ENCODE assay signal across 1 fruit fly cellular context in the genomic region with DNA sequence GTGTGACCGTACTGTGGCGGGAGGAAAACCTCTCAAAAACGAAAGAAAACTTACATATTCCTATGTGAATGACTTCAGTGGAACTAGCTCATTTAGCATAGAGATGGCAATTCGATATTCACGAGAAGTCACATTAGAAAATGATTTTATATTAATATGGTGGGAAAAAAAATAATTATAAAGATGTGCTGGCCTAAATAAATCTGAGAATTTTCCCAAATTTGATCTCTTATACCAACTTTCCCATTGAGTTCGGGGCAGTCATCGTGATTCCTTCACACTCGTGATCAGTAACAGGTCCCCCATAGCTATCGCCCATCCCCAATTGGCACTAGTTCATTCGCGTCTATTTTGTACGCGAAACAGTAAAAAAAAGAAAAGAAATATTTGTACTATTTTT.
TF ChIP-seq lines count a peak whose summit lies in the region.

A gene (minus strand): TSS at position 37 of the 400 bp plus-strand sequence.
A gene (plus strand): TSS at position 325 of the 400 bp plus-strand sequence.

TF ChIP-seq in whole organism, embryonic, 481 proteins besides CTCF, POLR2A, EP300 and RAD21 (continued from another document and continues in another):
- TF ChIP-seq CG16815 (GFP tag; optimal IDR thresholded peaks at IDR 0.05; lab: Kevin White, UChicago) (peak; percentile 91), CG9932 (GFP tag; IDR thresholded peaks at IDR 0.05; lab: Robert Waterston, UW) (peak; percentile 96), Hand (GFP tag; optimal IDR thresholded peaks at IDR 0.05; lab: Kevin White, UChicago) (no peak), Ptx1 (GFP tag; IDR thresholded peaks at IDR 0.05; lab: Robert Waterston, UW) (peak; percentile 93), gcm (GFP tag; optimal IDR thresholded peaks at IDR 0.05; lab: Kevin White, UChicago) (no peak), CG13296 (GFP tag; optimal IDR thresholded peaks at IDR 0.05; lab: Kevin White, UChicago) (peak; percentile 67), CG13424 (tag; optimal IDR thresholded peaks at IDR 0.05; lab: Kevin White, UChicago) (peak; percentile 87), Mes4 (GFP tag; optimal IDR thresholded peaks at IDR 0.05; lab: Kevin White, UChicago) (peak; percentile 49), Atf3 (GFP tag; optimal IDR thresholded peaks at IDR 0.05; lab: Kevin White, UChicago) (peak; percentile 88), CG42726 (GFP tag; IDR thresholded peaks at IDR 0.05; lab: Robert Waterston, UW; ENCODE audit: partially characterized antibody) (peak; percentile 55; the same call in 1 of the 2 replicates), Atf-2 (GFP tag; optimal IDR thresholded peaks at IDR 0.05; lab: Kevin White, UChicago) (peak; percentile 85), sd (tag; optimal IDR thresholded peaks at IDR 0.05; lab: Kevin White, UChicago) (peak; percentile 80), CG11456 (GFP tag; IDR thresholded peaks at IDR 0.05; lab: Robert Waterston, UW) (peak; percentile 92), seq (GFP tag; IDR thresholded peaks at IDR 0.05; lab: Robert Waterston, UW) (peak; percentile 49), Optix (GFP tag; IDR thresholded peaks at IDR 0.05; lab: Robert Waterston, UW) (peak; percentile 87), CG3726 (GFP tag; IDR thresholded peaks at IDR 0.05; lab: Robert Waterston, UW) (peak; percentile 69; the same call in 2 of the 3 replicates), Aef1 (GFP tag; IDR thresholded peaks at IDR 0.05; lab: Robert Waterston, UW) (peak; percentile 98), CG7928 (GFP tag; optimal IDR thresholded peaks at IDR 0.05; lab: Kevin White, UChicago) (peak; percentile 63), CG7786 (GFP tag; optimal IDR thresholded peaks at IDR 0.05; lab: Kevin White, UChicago) (peak; percentile 85), lov (optimal IDR thresholded peaks at IDR 0.05; lab: Kevin White, UChicago) (no peak), lov (GFP tag; IDR thresholded peaks at IDR 0.05; lab: Robert Waterston, UW) (no peak), Max (GFP tag; optimal IDR thresholded peaks at IDR 0.05; lab: Kevin White, UChicago) (peak; percentile 88), NfI (GFP tag; optimal IDR thresholded peaks at IDR 0.05; lab: Kevin White, UChicago) (peak; percentile 85), CG11723 (GFP tag; optimal IDR thresholded peaks at IDR 0.05; lab: Kevin White, UChicago) (peak; percentile 68), MESR4 (GFP tag; optimal IDR thresholded peaks at IDR 0.05; lab: Kevin White, UChicago) (no peak), caup (GFP tag; optimal IDR thresholded peaks at IDR 0.05; lab: Kevin White, UChicago; ENCODE audit: severe bottlenecking) (peak; percentile 74), pnt (GFP tag; optimal IDR thresholded peaks at IDR 0.05; lab: Kevin White, UChicago) (peak; percentile 91), Chrac-16 (GFP tag; optimal IDR thresholded peaks at IDR 0.05; lab: Kevin White, UChicago) (peak; percentile 94), Awh (GFP tag; IDR thresholded peaks at IDR 0.05; lab: Robert Waterston, UW) (peak; percentile 75), NC2β (GFP tag; optimal IDR thresholded peaks at IDR 0.05; lab: Kevin White, UChicago) (peak; percentile 77), ftz-f1 (GFP tag; optimal IDR thresholded peaks at IDR 0.05; lab: Kevin White, UChicago) (peak; percentile 47), CG6254 (GFP tag; optimal IDR thresholded peaks at IDR 0.05; lab: Kevin White, UChicago) (peak; percentile 60), Xrp1 (GFP tag; IDR thresholded peaks at IDR 0.05; lab: Robert Waterston, UW) (peak; percentile 82), CG16779 (GFP tag; IDR thresholded peaks at IDR 0.05; lab: Robert Waterston, UW) (no peak), danr (GFP tag; IDR thresholded peaks at IDR 0.05; lab: Robert Waterston, UW) (peak; percentile 82; the same call in 1 of the 2 replicates), CG8944 (GFP tag; optimal IDR thresholded peaks at IDR 0.05; lab: Kevin White, UChicago) (peak; percentile 86), fd3F (GFP tag; optimal IDR thresholded peaks at IDR 0.05; lab: Kevin White, UChicago) (peak; percentile 80), CHES-1-like (GFP tag; optimal IDR thresholded peaks at IDR 0.05; lab: Kevin White, UChicago) (peak; percentile 80), pzg (GFP tag; optimal IDR thresholded peaks at IDR 0.05; lab: Kevin White, UChicago) (peak; percentile 72), CG10321 (GFP tag; IDR thresholded peaks at IDR 0.05; lab: Robert Waterston, UW) (no peak), HmgD (GFP tag; optimal IDR thresholded peaks at IDR 0.05; lab: Kevin White, UChicago) (peak; percentile 58), Opbp (GFP tag; IDR thresholded peaks at IDR 0.05; lab: Robert Waterston, UW; ENCODE audit: partially characterized antibody) (peak; percentile 84), CG8089 (GFP tag; optimal IDR thresholded peaks at IDR 0.05; lab: Kevin White, UChicago) (peak; percentile 83), gro (GFP tag; optimal IDR thresholded peaks at IDR 0.05; lab: Kevin White, UChicago) (peak; percentile 59), E2f1 (GFP tag; IDR thresholded peaks at IDR 0.05; lab: Robert Waterston, UW) (peak; percentile 86), CG18262 (tag; optimal IDR thresholded peaks at IDR 0.05; lab: Kevin White, UChicago) (peak; percentile 81), sqz (GFP tag; optimal IDR thresholded peaks at IDR 0.05; lab: Kevin White, UChicago) (no peak), Neu2 (GFP tag; optimal IDR thresholded peaks at IDR 0.05; lab: Kevin White, UChicago; ENCODE audit: borderline replicate concordance) (peak; percentile 57), CG12219 (GFP tag; optimal IDR thresholded peaks at IDR 0.05; lab: Kevin White, UChicago) (no peak), bsh (GFP tag; optimal IDR thresholded peaks at IDR 0.05; lab: Kevin White, UChicago) (peak in 1 of 2 experiments; percentile 81), CG10274 (GFP tag; optimal IDR thresholded peaks at IDR 0.05; lab: Kevin White, UChicago) (peak; percentile 43), CG10267 (tag; optimal IDR thresholded peaks at IDR 0.05; lab: Kevin White, UChicago) (peak; percentile 76), pan (optimal IDR thresholded peaks at IDR 0.05; lab: Kevin White, UChicago) (no peak), pan (GFP tag; optimal IDR thresholded peaks at IDR 0.05 in 1 of 2, IDR thresholded peaks at IDR 0.05 in 1 of 2) (peak in 1 of 2 experiments; percentile 85), zen (tag; optimal IDR thresholded peaks at IDR 0.05; lab: Kevin White, UChicago) (peak; percentile 86), CG18619 (GFP tag; optimal IDR thresholded peaks at IDR 0.05; lab: Kevin White, UChicago) (peak; percentile 78), tgo (GFP tag; IDR thresholded peaks at IDR 0.05; lab: Robert Waterston, UW) (peak; percentile 84), ci (GFP tag; IDR thresholded peaks at IDR 0.05; lab: Robert Waterston, UW) (peak; percentile 68; the same call in 2 of the 3 replicates), ap (GFP tag; IDR thresholded peaks at IDR 0.05; lab: Robert Waterston, UW) (peak; percentile 72), Jarid2 (GFP tag; optimal IDR thresholded peaks at IDR 0.05; lab: Kevin White, UChicago) (no peak), CG3281 (GFP tag; optimal IDR thresholded peaks at IDR 0.05; lab: Kevin White, UChicago) (peak; percentile 77), crol (GFP tag; IDR thresholded peaks at IDR 0.05; lab: Robert Waterston, UW) (no peak; the same call in 1 of the 2 replicates), Hr39 (optimal IDR thresholded peaks at IDR 0.05; lab: Kevin White, UChicago) (no peak), CG11560 (tag; IDR thresholded peaks at IDR 0.05; lab: Robert Waterston, UW) (peak; percentile 82), twi (tag; optimal IDR thresholded peaks at IDR 0.05; lab: Kevin White, UChicago) (peak; percentile 83), zfh1 (GFP tag; IDR thresholded peaks at IDR 0.05; lab: Robert Waterston, UW) (peak; percentile 87), CG2678 (tag; optimal IDR thresholded peaks at IDR 0.05; lab: Kevin White, UChicago) (peak; percentile 87), Sox102F (GFP tag; optimal IDR thresholded peaks at IDR 0.05; lab: Kevin White, UChicago) (peak; percentile 81), CG1529 (GFP tag; optimal IDR thresholded peaks at IDR 0.05; lab: Kevin White, UChicago) (peak; percentile 54), CG3407 (GFP tag; optimal IDR thresholded peaks at IDR 0.05; lab: Kevin White, UChicago) (peak; percentile 66), CG31224 (GFP tag; IDR thresholded peaks at IDR 0.05; lab: Robert Waterston, UW) (peak; percentile 80), GATAe (GFP tag; conservative IDR thresholded peaks at IDR 0.05; lab: Robert Waterston, UW) (peak; percentile 67), CG12769 (tag; optimal IDR thresholded peaks at IDR 0.05; lab: Kevin White, UChicago) (peak; percentile 68), PHDP (tag; optimal IDR thresholded peaks at IDR 0.05; lab: Kevin White, UChicago) (peak; percentile 81), pfk (GFP tag; optimal IDR thresholded peaks at IDR 0.05; lab: Kevin White, UChicago) (no peak), CG43689 (GFP tag; IDR thresholded peaks at IDR 0.05; lab: Robert Waterston, UW) (peak; percentile 51; the same call in 1 of the 2 replicates), vnd (GFP tag; IDR thresholded peaks at IDR 0.05; lab: Robert Waterston, UW; ENCODE audit: partially characterized antibody) (peak; percentile 93), slou (GFP tag; optimal IDR thresholded peaks at IDR 0.05; lab: Kevin White, UChicago) (peak; percentile 86), Spps (tag; optimal IDR thresholded peaks at IDR 0.05; lab: Kevin White, UChicago) (peak; percentile 61), ssp (GFP tag; IDR thresholded peaks at IDR 0.05; lab: Robert Waterston, UW) (peak; percentile 86), CG10147 (GFP tag; optimal IDR thresholded peaks at IDR 0.05; lab: Kevin White, UChicago) (peak; percentile 84), mirr (GFP tag; optimal IDR thresholded peaks at IDR 0.05; lab: Kevin White, UChicago) (no peak), NFAT (GFP tag; IDR thresholded peaks at IDR 0.05; lab: Robert Waterston, UW) (peak; percentile 86), YL-1 (GFP tag; optimal IDR thresholded peaks at IDR 0.05; lab: Kevin White, UChicago) (peak; percentile 80), HHEX (GFP tag; optimal IDR thresholded peaks at IDR 0.05; lab: Kevin White, UChicago) (peak; percentile 18), fd96Cb (tag; optimal IDR thresholded peaks at IDR 0.05; lab: Kevin White, UChicago) (peak; percentile 86), CG2120 (GFP tag; optimal IDR thresholded peaks at IDR 0.05; lab: Kevin White, UChicago) (peak; percentile 95), CG10462 (GFP tag; optimal IDR thresholded peaks at IDR 0.05; lab: Kevin White, UChicago) (peak; percentile 82), Hr3 (GFP tag; optimal IDR thresholded peaks at IDR 0.05; lab: Kevin White, UChicago) (peak; percentile 92), Fer1 (GFP tag; optimal IDR thresholded peaks at IDR 0.05; lab: Kevin White, UChicago) (peak; percentile 72), onecut (GFP tag; IDR thresholded peaks at IDR 0.05; lab: Robert Waterston, UW) (peak; percentile 59), CG15479 (GFP tag; optimal IDR thresholded peaks at IDR 0.05; lab: Kevin White, UChicago) (no peak), luna (GFP tag; optimal IDR thresholded peaks at IDR 0.05; lab: Kevin White, UChicago) (peak; percentile 55), sug (tag; optimal IDR thresholded peaks at IDR 0.05; lab: Kevin White, UChicago) (peak; percentile 89), Mad (GFP tag; optimal IDR thresholded peaks at IDR 0.05; lab: Kevin White, UChicago) (peak; percentile 87), so (GFP tag; IDR thresholded peaks at IDR 0.05; lab: Robert Waterston, UW) (peak; percentile 76; the same call in 1 of the 3 replicates), Rx (GFP tag; IDR thresholded peaks at IDR 0.05; lab: Robert Waterston, UW) (peak; percentile 70), btn (GFP tag; optimal IDR thresholded peaks at IDR 0.05; lab: Kevin White, UChicago) (no peak), Myb (GFP tag; optimal IDR thresholded peaks at IDR 0.05; lab: Kevin White, UChicago) (peak; percentile 60), pros (GFP tag; optimal IDR thresholded peaks at IDR 0.05; lab: Kevin White, UChicago) (no peak), Deaf1 (tag; optimal IDR thresholded peaks at IDR 0.05; lab: Kevin White, UChicago) (no peak), Taf1 (GFP tag; IDR thresholded peaks at IDR 0.05; lab: Robert Waterston, UW) (peak; percentile 83; the same call in 1 of the 2 replicates), CG10654 (GFP tag; optimal IDR thresholded peaks at IDR 0.05; lab: Kevin White, UChicago) (peak; percentile 88), CG9876 (GFP tag; optimal IDR thresholded peaks at IDR 0.05; lab: Kevin White, UChicago) (peak; percentile 70), Sin3A (optimal IDR thresholded peaks at IDR 0.05; lab: Kevin White, UChicago) (peak; percentile 89), CG11398 (GFP tag; optimal IDR thresholded peaks at IDR 0.05; lab: Kevin White, UChicago) (peak; percentile 57), gfzf (GFP tag; optimal IDR thresholded peaks at IDR 0.05; lab: Kevin White, UChicago) (peak; percentile 78), bbx (GFP tag; IDR thresholded peaks at IDR 0.05; lab: Robert Waterston, UW; ENCODE audit: partially characterized antibody) (peak; percentile 46; the same call in 1 of the 2 replicates), fd102C (GFP tag; optimal IDR thresholded peaks at IDR 0.05; lab: Kevin White, UChicago) (no peak), NK7.1 (GFP tag; optimal IDR thresholded peaks at IDR 0.05; lab: Kevin White, UChicago) (no peak), CG1603 (tag; optimal IDR thresholded peaks at IDR 0.05; lab: Kevin White, UChicago) (peak; percentile 63), mam (GFP tag; optimal IDR thresholded peaks at IDR 0.05; lab: Kevin White, UChicago) (peak; percentile 94), knrl (GFP tag; IDR thresholded peaks at IDR 0.05; lab: Robert Waterston, UW; ENCODE audit: partially characterized antibody) (peak; percentile 96), Tbp (GFP tag; optimal IDR thresholded peaks at IDR 0.05; lab: Kevin White, UChicago) (no peak), sc (optimal IDR thresholded peaks at IDR 0.05; lab: Kevin White, UChicago) (no peak), sc (GFP tag; optimal IDR thresholded peaks at IDR 0.05; lab: Kevin White, UChicago) (no peak), Doc2 (GFP tag; IDR thresholded peaks at IDR 0.05; lab: Robert Waterston, UW) (peak; percentile 45; the same call in 1 of the 2 replicates), hkb (optimal IDR thresholded peaks at IDR 0.05; lab: Kevin White, UChicago) (no peak), hkb (GFP tag; IDR thresholded peaks at IDR 0.05; lab: Robert Waterston, UW) (peak; percentile 74), CG4707 (GFP tag; optimal IDR thresholded peaks at IDR 0.05; lab: Kevin White, UChicago) (no peak), CG15601 (tag; optimal IDR thresholded peaks at IDR 0.05; lab: Kevin White, UChicago) (peak; percentile 76), CG8290 (GFP tag; optimal IDR thresholded peaks at IDR 0.05; lab: Kevin White, UChicago) (peak; percentile 86), CG8290 (tag; optimal IDR thresholded peaks at IDR 0.05; lab: Kevin White, UChicago) (peak in 1 of 2 experiments; percentile 6), ham (GFP tag; IDR thresholded peaks at IDR 0.05; lab: Robert Waterston, UW) (0 out of 2 replicates have a peak, but pooled peaks have one; percentile 30)
